Worm (Caenorhabditis elegans) whole organism, young adult: ENCODE data around the gene irld-38.

Experiments
- B0035.1 ChIP-seq: sonication (generic microtip); optimal IDR thresholded peaks from 2 replicates; lab custom pipeline; 2016; ENCODE audit warnings: missing genetic modification characterization, mild to moderate bottlenecking, missing compliant biosample characterization, missing genotype, missing genetic modification reagents
- C17E4.6 ChIP-seq: fragments of 200-800 bp; sonication (Bioruptor generic); IDR thresholded peaks from 2 replicates; pipeline ENCODE4 v1.3.6; 2022; ENCODE audit warnings: missing genetic modification reagents, missing genetic modification characterization, missing compliant biosample characterization
- F10E7.11 ChIP-seq: sonication (generic microtip); optimal IDR thresholded peaks from 2 replicates; lab custom pipeline; 2017; ENCODE audit warnings: mild to moderate bottlenecking, missing genetic modification characterization, moderate library complexity, missing compliant biosample characterization
- F22D6.2 ChIP-seq: sonication (generic microtip); optimal IDR thresholded peaks from 2 replicates; lab custom pipeline; 2016; ENCODE audit warnings: mild to moderate bottlenecking, missing genetic modification characterization, missing compliant biosample characterization
- F49E8.2 ChIP-seq: sonication (generic microtip); optimal IDR thresholded peaks from 3 replicates; lab custom pipeline; 2017; ENCODE audit warnings: missing genetic modification characterization, mild to moderate bottlenecking, missing compliant biosample characterization, antibody characterized with exemption, moderate library complexity; ENCODE audit not compliant: insufficient read depth
- F52B5.7 ChIP-seq: sonication (generic microtip); optimal IDR thresholded peaks from 2 replicates; lab custom pipeline; 2016; ENCODE audit warnings: mild to moderate bottlenecking, missing genetic modification characterization, missing compliant biosample characterization
- F57A8.1 ChIP-seq: fragments of 200-800 bp; sonication (Bioruptor generic); optimal IDR thresholded peaks from 2 replicates; lab custom pipeline; 2018; ENCODE audit warnings: mild to moderate bottlenecking, missing genetic modification characterization, moderate library complexity, missing compliant biosample characterization
- T26A5.8 ChIP-seq: sonication (generic microtip); optimal IDR thresholded peaks from 2 replicates; lab custom pipeline; 2016; ENCODE audit warnings: missing genetic modification characterization, missing compliant biosample characterization
- Y53F4B.3 ChIP-seq: fragments of 200-800 bp; sonication (Bioruptor generic); IDR thresholded peaks from 2 replicates; pipeline ENCODE4 v1.3.6; 2022; ENCODE audit warnings: missing genetic modification reagents, missing genetic modification characterization, missing compliant biosample characterization
- Y95B8A.8 ChIP-seq: fragments of 200-800 bp; sonication (Bioruptor generic); IDR thresholded peaks from 2 replicates; pipeline ENCODE4 v1.3.6; 2022; ENCODE audit warnings: missing genetic modification reagents, missing genetic modification characterization, missing compliant biosample characterization
- ZK185.1 ChIP-seq: sonication (generic microtip); optimal IDR thresholded peaks from 2 replicates; lab custom pipeline; 2016; ENCODE audit warnings: mild to moderate bottlenecking, missing genetic modification characterization, missing compliant biosample characterization; ENCODE audit not compliant: poor library complexity, severe bottlenecking
- ama-1 ChIP-seq, 3 experiments: fragments of 150-350 bp in 1 of 3; sonication (generic microtip) in 2 of 3; optimal IDR thresholded peaks; 2 replicates each; lab custom pipeline; 2014 to 2018; ENCODE audit warnings: missing biosample characterization in 2 of 3, missing genetic modification characterization in 2 of 3, missing genetic modification reagents in 2 of 3
- attf-6 ChIP-seq: fragments of 200-800 bp; sonication (Bioruptor generic); IDR thresholded peaks from 2 replicates; pipeline ENCODE4 v1.3.6; 2022; ENCODE audit warnings: missing genetic modification reagents, missing genetic modification characterization, missing compliant biosample characterization
- ccch-3 ChIP-seq: fragments of 200-800 bp; sonication (Bioruptor generic); optimal IDR thresholded peaks from 2 replicates; lab custom pipeline; 2018; ENCODE audit warnings: mild to moderate bottlenecking, missing genetic modification characterization, missing compliant biosample characterization
- ceh-100 ChIP-seq: fragments of 200-800 bp; sonication (Bioruptor generic); IDR thresholded peaks from 2 replicates; pipeline ENCODE4 v1.3.6; 2022; ENCODE audit warnings: missing genetic modification reagents, missing genetic modification characterization, missing compliant biosample characterization
- ceh-40 ChIP-seq: fragments of 200-800 bp; sonication (Bioruptor generic); IDR thresholded peaks from 2 replicates; pipeline ENCODE4 v1.3.6; 2022; ENCODE audit warnings: missing genetic modification characterization, missing compliant biosample characterization
- chd-7 ChIP-seq: sonication (generic microtip); optimal IDR thresholded peaks from 2 replicates; lab custom pipeline; 2016; ENCODE audit warnings: mild to moderate bottlenecking, missing genetic modification characterization, moderate library complexity, missing compliant biosample characterization
- dpff-1 ChIP-seq: sonication (generic microtip); optimal IDR thresholded peaks from 2 replicates; lab custom pipeline; 2017; ENCODE audit warnings: mild to moderate bottlenecking, missing genetic modification characterization, missing compliant biosample characterization
- dpl-1 ChIP-seq: fragments of 150-350 bp; optimal IDR thresholded peaks from 2 replicates; lab custom pipeline; 2014; ENCODE audit warnings: missing biosample characterization, missing genetic modification reagents, missing genetic modification characterization
- ets-4 ChIP-seq: fragments of 200-800 bp; sonication (Bioruptor generic); optimal IDR thresholded peaks from 2 replicates; lab custom pipeline; 2018; ENCODE audit warnings: mild to moderate bottlenecking, missing genetic modification characterization, missing compliant biosample characterization
- hlh-12 ChIP-seq: sonication (generic microtip); optimal IDR thresholded peaks from 2 replicates; lab custom pipeline; 2016; ENCODE audit warnings: missing genetic modification characterization, missing compliant biosample characterization
- hlh-26 ChIP-seq: fragments of 200-800 bp; sonication (Bioruptor generic); conservative IDR thresholded peaks from 2 replicates; pipeline ENCODE4 v1.3.6; 2022; ENCODE audit warnings: missing genetic modification reagents, missing genetic modification characterization, missing compliant biosample characterization
- hsf-1 ChIP-seq: fragments of 200-800 bp; sonication (Bioruptor generic); IDR thresholded peaks from 2 replicates; pipeline ENCODE4 v1.3.6; 2022; ENCODE audit warnings: missing genetic modification reagents, missing genetic modification characterization, missing compliant biosample characterization
- let-526 ChIP-seq: fragments of 200-800 bp; sonication (Bioruptor generic); IDR thresholded peaks from 2 replicates; pipeline ENCODE4 v1.3.6; 2022; ENCODE audit warnings: missing genetic modification reagents, missing genetic modification characterization, missing compliant biosample characterization
- lin-40 ChIP-seq: sonication (generic microtip); optimal IDR thresholded peaks from 2 replicates; lab custom pipeline; 2016; ENCODE audit warnings: missing genetic modification characterization, mild to moderate bottlenecking, missing compliant biosample characterization, missing genotype, missing genetic modification reagents
- lsl-1 ChIP-seq: fragments of 200-800 bp; sonication (Bioruptor generic); optimal IDR thresholded peaks from 2 replicates; lab custom pipeline; 2018; ENCODE audit warnings: mild to moderate bottlenecking, missing genetic modification characterization, moderate library complexity, missing compliant biosample characterization
- lsy-27 ChIP-seq: sonication (generic microtip); optimal IDR thresholded peaks from 2 replicates; lab custom pipeline; 2017; ENCODE audit warnings: missing genetic modification characterization, mild to moderate bottlenecking, missing compliant biosample characterization, antibody characterized with exemption, missing genotype, borderline replicate concordance; ENCODE audit not compliant: insufficient read depth
- madf-6 ChIP-seq: fragments of 200-800 bp; sonication (Bioruptor generic); IDR thresholded peaks from 2 replicates; pipeline ENCODE4 v1.3.6; 2022; ENCODE audit warnings: missing genetic modification reagents, missing genetic modification characterization, missing compliant biosample characterization
- mel-28 ChIP-seq: sonication (generic microtip); optimal IDR thresholded peaks from 2 replicates; lab custom pipeline; 2016; ENCODE audit warnings: borderline replicate concordance, mild to moderate bottlenecking, missing genetic modification characterization, missing compliant biosample characterization
- mxl-1 ChIP-seq: sonication (generic microtip); optimal IDR thresholded peaks from 2 replicates; lab custom pipeline; 2016; ENCODE audit warnings: missing genetic modification characterization, missing compliant biosample characterization
- nhr-27 ChIP-seq: fragments of 200-800 bp; sonication (Bioruptor generic); optimal IDR thresholded peaks from 2 replicates; lab custom pipeline; 2018; ENCODE audit warnings: mild to moderate bottlenecking, missing genetic modification characterization, moderate library complexity, missing compliant biosample characterization
- nhr-80 ChIP-seq: sonication (generic microtip); optimal IDR thresholded peaks from 2 replicates; lab custom pipeline; 2016; ENCODE audit warnings: missing genetic modification characterization, missing compliant biosample characterization
- snpc-1.1 ChIP-seq: sonication (generic microtip); optimal IDR thresholded peaks from 2 replicates; lab custom pipeline; 2017; ENCODE audit warnings: missing genetic modification characterization, mild to moderate bottlenecking, missing compliant biosample characterization, antibody characterized with exemption, moderate library complexity, missing genotype, missing genetic modification reagents; ENCODE audit not compliant: insufficient read depth
- tbx-9 ChIP-seq: sonication (generic microtip); optimal IDR thresholded peaks from 2 replicates; lab custom pipeline; 2016; ENCODE audit warnings: borderline replicate concordance, missing genetic modification characterization, inconsistent platforms, missing compliant biosample characterization
- unc-62 ChIP-seq: fragments of 150-350 bp; optimal IDR thresholded peaks from 2 replicates; lab custom pipeline; 2014; ENCODE audit warnings: missing biosample characterization, missing genetic modification reagents, missing genetic modification characterization
- xnd-1 ChIP-seq: sonication (generic microtip); optimal IDR thresholded peaks from 2 replicates; lab custom pipeline; 2016; ENCODE audit warnings: missing genotype, missing genetic modification reagents, missing genetic modification characterization, missing compliant biosample characterization
- zfh-2 ChIP-seq: fragments of 200-800 bp; sonication (Bioruptor generic); conservative IDR thresholded peaks from 2 replicates; pipeline ENCODE4 v1.3.6; 2022; ENCODE audit warnings: missing genetic modification reagents, missing genetic modification characterization, missing compliant biosample characterization
- zim-3 ChIP-seq: sonication (generic microtip); optimal IDR thresholded peaks from 2 replicates; lab custom pipeline; 2017; ENCODE audit warnings: mild to moderate bottlenecking, missing genetic modification characterization, moderate library complexity, missing compliant biosample characterization
- ztf-25 ChIP-seq: fragments of 200-800 bp; sonication (Bioruptor generic); IDR thresholded peaks from 2 replicates; pipeline ENCODE4 v1.3.6; 2022; ENCODE audit warnings: missing genetic modification reagents, missing genetic modification characterization, missing compliant biosample characterization
- ztf-3 ChIP-seq: fragments of 200-800 bp; sonication (Bioruptor generic); optimal IDR thresholded peaks from 2 replicates; lab custom pipeline; 2018; ENCODE audit warnings: mild to moderate bottlenecking, missing genetic modification characterization, missing compliant biosample characterization

irld-38 gene

ce11 chrV:2992060-2992459 lies 40.2 kb downstream of the irld-38 start:
- TF ChIP-seq mel-28 (tag; lab: Kevin White, UChicago): no peak
- TF ChIP-seq zim-3 (tag; lab: Kevin White, UChicago): no peak
- TF ChIP-seq nhr-80 (tag; lab: Kevin White, UChicago): no peak
- no peak for TF ChIP-seq attf-6
- no peak for TF ChIP-seq madf-6 (GFP tag; lab: Robert Waterston, UW)
- no peak for TF ChIP-seq nhr-27 (tag; lab: Kevin White, UChicago)
- no peak for TF ChIP-seq unc-62 (GFP tag; lab: Kevin White, UChicago)
- TF ChIP-seq F10E7.11 (tag; lab: Kevin White, UChicago): no peak
- no peak for TF ChIP-seq dpff-1 (tag; lab: Kevin White, UChicago)
- no peak for TF ChIP-seq ztf-3 (GFP tag; lab: Kevin White, UChicago)
- TF ChIP-seq hlh-26 (GFP tag; lab: Robert Waterston, UW): no peak
- TF ChIP-seq C17E4.6: no peak
- no peak for TF ChIP-seq F22D6.2 (tag; lab: Kevin White, UChicago)
- TF ChIP-seq Y95B8A.8 (GFP tag; lab: Robert Waterston, UW): no peak

- TF ChIP-seq Y53F4B.3 (GFP tag; lab: Robert Waterston, UW) (no peak), snpc-1.1 (tag; lab: Kevin White, UChicago) (no peak), ets-4 (GFP tag; lab: Kevin White, UChicago) (no peak), zfh-2 (GFP tag; lab: Robert Waterston, UW) (no peak), dpl-1 (no peak), Y95B8A.8 (GFP tag; lab: Robert Waterston, UW) (no peak), F52B5.7 (tag; lab: Kevin White, UChicago) (no peak), ccch-3 (GFP tag; lab: Kevin White, UChicago) (no peak)
- TF ChIP-seq, all 124 proteins: peak for 0
Observed at ce11 chrV:2991485-2991884, 40.8 kb downstream of the irld-38 start, which contains the start of gene srw-121. Gene srw-121 (minus strand): TSS chrV:2991585.

ce11 chrV:2987407-2987806 lies 44.8 kb downstream of the irld-38 start, which contains the start of gene srh-85:
Gene srh-85 (minus strand): TSS chrV:2987507.
- no peak for TF ChIP-seq B0035.1 (tag; lab: Kevin White, UChicago)
- no peak for TF ChIP-seq hsf-1
- TF ChIP-seq tbx-9 (tag; lab: Kevin White, UChicago): no peak
- TF ChIP-seq let-526: no peak
- TF ChIP-seq T26A5.8: no peak
- no peak for TF ChIP-seq ceh-40
- TF ChIP-seq xnd-1: no peak

DNA sequence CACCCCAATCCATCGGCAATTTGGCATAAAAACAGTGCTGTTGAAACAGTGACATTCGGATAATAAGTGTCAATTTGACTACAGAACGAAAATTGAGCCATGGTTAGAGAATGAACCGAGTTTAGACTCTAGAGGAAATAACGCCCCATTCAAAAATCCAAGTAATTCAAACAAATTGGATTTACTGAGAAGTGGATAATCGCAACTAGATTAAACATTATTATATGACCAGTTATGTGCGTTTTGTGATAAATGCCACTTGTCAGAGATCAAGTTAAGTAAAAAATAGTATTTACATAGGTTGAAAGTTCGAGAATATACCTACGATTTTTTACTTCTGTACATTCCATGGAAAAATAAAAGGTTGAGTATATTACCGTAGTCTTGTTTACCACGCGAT lies 46.9 kb downstream of the irld-38 start, which contains the start of gene srw-139:
TSS of gene srw-139 (minus strand) at position 101 of the 400 bp plus-strand sequence.
- TF ChIP-seq ZK185.1 (tag; lab: Kevin White, UChicago): no peak
- TF ChIP-seq F57A8.1 (GFP tag; lab: Kevin White, UChicago): no peak
- no peak for TF ChIP-seq ztf-25 (GFP tag; lab: Robert Waterston, UW)
- no peak for TF ChIP-seq ama-1 (optimal IDR thresholded peaks at IDR 0.05; lab: Kevin White, UChicago)
- TF ChIP-seq ama-1 (GFP tag; optimal IDR thresholded peaks at IDR 0.05; lab: Kevin White, UChicago): no peak
- no peak for TF ChIP-seq ztf-3 (GFP tag; lab: Kevin White, UChicago)
- TF ChIP-seq F49E8.2: no peak
- TF ChIP-seq lin-40 (tag; lab: Kevin White, UChicago): no peak
- TF ChIP-seq chd-7: no peak
- no peak for TF ChIP-seq mxl-1 (tag; lab: Kevin White, UChicago)
- no peak for TF ChIP-seq ceh-100 (GFP tag; lab: Robert Waterston, UW)
- TF ChIP-seq ceh-40: no peak
- no peak for TF ChIP-seq lsl-1 (GFP tag; lab: Kevin White, UChicago)
- no peak for TF ChIP-seq lsy-27 (tag; lab: Kevin White, UChicago)
- TF ChIP-seq hlh-12 (tag; lab: Kevin White, UChicago): no peak
